Worm (Caenorhabditis elegans): Measurements from ENCODE around the gene trap-4.

ce11 chrIII:11949276-11949879 is 28.8 kb downstream of the trap-4 start:
- no peak for TF ChIP-seq dao-5 (tag; optimal IDR thresholded peaks at IDR 0.05)
- TF ChIP-seq W03F9.2 (tag; optimal IDR thresholded peaks at IDR 0.05), result no peak
